Worm (Caenorhabditis elegans) whole organism, mixed stage, embryonic: ENCODE results near the gene mrps-14.

Experiments
- ces-1 ChIP-seq: fragments of 150-350 bp; optimal IDR thresholded peaks from 2 replicates; lab custom pipeline; 2014; ENCODE audit warnings: missing biosample characterization, missing genetic modification reagents, missing genetic modification characterization
- drap-1 ChIP-seq: fragments of 200-800 bp; sonication (Bioruptor generic); optimal IDR thresholded peaks from 3 replicates; lab custom pipeline; 2018; ENCODE audit warnings: mild to moderate bottlenecking, missing genetic modification characterization, missing compliant biosample characterization
- nhr-237 ChIP-seq: fragments of 150-350 bp; optimal IDR thresholded peaks from 2 replicates; lab custom pipeline; 2014; ENCODE audit warnings: missing biosample characterization, missing genetic modification characterization
- nhr-28 ChIP-seq: fragments of 150-350 bp; optimal IDR thresholded peaks from 2 replicates; lab custom pipeline; 2014; ENCODE audit warnings: missing biosample characterization, missing genetic modification characterization
- nhr-76 ChIP-seq: sonication (generic microtip); optimal IDR thresholded peaks from 2 replicates; lab custom pipeline; 2017; ENCODE audit warnings: missing biosample characterization, missing genetic modification characterization
- pha-4 ChIP-seq: fragments of 150-350 bp; optimal IDR thresholded peaks from 2 replicates; lab custom pipeline; 2018; ENCODE audit warnings: missing biosample characterization, missing genetic modification reagents, missing genetic modification characterization
- snpc-4 ChIP-seq: fragments of 150-350 bp; optimal IDR thresholded peaks from 2 replicates; lab custom pipeline; 2014; ENCODE audit warnings: missing biosample characterization, missing genetic modification characterization
- ztf-11 ChIP-seq: fragments of 150-350 bp; optimal IDR thresholded peaks from 2 replicates; lab custom pipeline; 2014; ENCODE audit warnings: missing biosample characterization, missing genetic modification characterization

- TF ChIP-seq nhr-76 (tag; lab: Kevin White, UChicago) = no peak
- TF ChIP-seq ztf-11 = no peak
- TF ChIP-seq nhr-28 (tag; lab: Kevin White, UChicago) = no peak
- TF ChIP-seq nhr-237 (tag; lab: Kevin White, UChicago) = no peak
- no peak for TF ChIP-seq drap-1
- TF ChIP-seq snpc-4 (tag; lab: Kevin White, UChicago) = no peak
- no peak for TF ChIP-seq pha-4 (tag; lab: Kevin White, UChicago)
- peak; percentile 53 for TF ChIP-seq ces-1 (GFP tag; lab: Kevin White, UChicago)
Observed at ce11 chrII:10271093-10271492, 28.8 kb upstream of the mrps-14 start, which contains the start of gene F54B3.4.
